Worm (Caenorhabditis elegans): Measurements from ENCODE around the gene skpo-3.

ce11 chrII:7200051-7200599 lies 45.6 kb upstream of the skpo-3 start, which contains the start of gene pcrg-1:
- peak; percentile 57 for TF ChIP-seq him-1 (tag; optimal IDR thresholded peaks at IDR 0.05)
- TF ChIP-seq dao-5 (tag; optimal IDR thresholded peaks at IDR 0.05), result peak; percentile 60
- TF ChIP-seq W03F9.2 (tag; optimal IDR thresholded peaks at IDR 0.05), result no peak

All from whole organism, L4/young adult.